Fruit fly (Drosophila melanogaster): ENCODE data around the gene CG5235.

DNA sequence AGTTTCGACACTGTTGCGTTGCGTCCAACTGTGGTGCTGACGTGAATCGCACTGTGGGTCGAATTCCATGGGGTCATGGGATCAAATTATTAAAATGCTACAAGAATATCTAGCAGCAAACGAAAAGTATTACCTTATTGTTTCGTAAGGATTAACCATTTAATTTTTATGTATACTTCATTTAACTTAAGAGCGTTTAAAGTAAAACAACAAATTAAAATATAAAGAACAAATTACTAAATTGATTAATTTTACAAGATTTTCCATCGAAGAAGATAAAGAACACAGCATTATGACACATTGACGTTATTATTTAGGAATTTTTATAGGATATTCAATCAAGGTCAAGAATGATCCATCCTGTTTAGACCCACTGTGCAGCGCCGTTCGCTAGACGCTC is 36.1 kb downstream of the CG5235 start:
- TF ChIP-seq usp (GFP tag; optimal IDR thresholded peaks at IDR 0.05): no peak
- no peak for TF ChIP-seq pan (optimal IDR thresholded peaks at IDR 0.05)
- no peak for TF ChIP-seq CG8478 (optimal IDR thresholded peaks at IDR 0.05)

Data from whole organism.